Fruit fly (Drosophila melanogaster) whole organism: ENCODE measurements around the gene CG14963.

Source experiments
- CG8478 ChIP-seq: fragments of >200 bp; optimal IDR thresholded peaks from 2 replicates; lab custom pipeline; 2018; ENCODE audit warnings: inconsistent platforms
- EcR ChIP-seq, 2 experiments: fragments of >200 bp; optimal IDR thresholded peaks; 2 replicates each; lab custom pipeline; 2017; ENCODE audit warnings: missing biosample characterization in 2 of 2, missing genetic modification characterization in 2 of 2, missing genetic modification reagents in 2 of 2
- pan ChIP-seq: fragments of >200 bp; optimal IDR thresholded peaks from 2 replicates; lab custom pipeline; 2017
- psq ChIP-seq: fragments of >200 bp; optimal IDR thresholded peaks from 2 replicates; lab custom pipeline; 2017
- usp ChIP-seq: fragments of >200 bp; optimal IDR thresholded peaks from 2 replicates; lab custom pipeline; 2017; ENCODE audit warnings: missing biosample characterization, missing genetic modification characterization, mixed read lengths

dm6 chr3L:3178530-3179096 lies 6.3 kb upstream of the CG14963 start, which contains the start of the genes MnM and Girdin:
- no peak for TF ChIP-seq usp (GFP tag; lab: Kevin White, UChicago)
- TF ChIP-seq psq = no peak
- no peak for TF ChIP-seq EcR (GFP tag; optimal IDR thresholded peaks at IDR 0.05; lab: Kevin White, UChicago)
- no peak for TF ChIP-seq pan
- TF ChIP-seq CG8478 (lab: Kevin White, UChicago) = no peak
